Fruit fly (Drosophila melanogaster) whole organism, embryonic: ENCODE data around the gene nompC.
A peak's percentile ranks its signal among the peaks of the same experiment; 100 is the strongest.

Source experiments
- Abd-B ChIP-seq: fragments of 200-800 bp; sonication (Bioruptor generic); optimal IDR thresholded peaks from 2 replicates; lab custom pipeline; 2018; ENCODE audit warnings: missing biosample characterization, mild to moderate bottlenecking, missing genetic modification characterization, moderate library complexity
- Ada2b ChIP-seq: fragments of 200-800 bp; sonication (Bioruptor generic); IDR thresholded peaks from 2 replicates; pipeline ENCODE4 v1.3.6; 2022; ENCODE audit warnings: missing biosample characterization, missing genetic modification characterization
- Atf6 ChIP-seq: fragments of 200-800 bp; sonication (Bioruptor generic); IDR thresholded peaks from 2 replicates; pipeline ENCODE4 v1.3.6; 2022; ENCODE audit warnings: missing biosample characterization, missing genetic modification characterization
- BtbVII ChIP-seq: fragments of 200-800 bp; sonication (Bioruptor generic); optimal IDR thresholded peaks from 3 replicates; lab custom pipeline; 2017; ENCODE audit warnings: missing biosample characterization, mild to moderate bottlenecking, missing genetic modification characterization
- CG1024 ChIP-seq: fragments of 200-800 bp; sonication (Bioruptor generic); IDR thresholded peaks from 2 replicates; pipeline ENCODE4 v1.3.6; 2022; ENCODE audit warnings: missing biosample characterization, missing genetic modification characterization
- CG10321 ChIP-seq: fragments of 200-800 bp; sonication (Bioruptor generic); IDR thresholded peaks from 2 replicates; pipeline ENCODE4 v1.3.6; 2022; ENCODE audit warnings: missing biosample characterization, missing genetic modification characterization
- CG12769 ChIP-seq: fragments of 200-800 bp; sonication (Bioruptor generic); optimal IDR thresholded peaks from 2 replicates; lab custom pipeline; 2019; ENCODE audit warnings: missing biosample characterization, mild to moderate bottlenecking, missing genetic modification characterization, moderate library complexity
- CG13624 ChIP-seq: fragments of 200-800 bp; sonication (Bioruptor generic); optimal IDR thresholded peaks from 2 replicates; lab custom pipeline; 2016; ENCODE audit warnings: missing biosample characterization, missing genetic modification characterization
- CG15269 ChIP-seq: fragments of 200-800 bp; sonication (Bioruptor generic); optimal IDR thresholded peaks from 2 replicates; lab custom pipeline; 2018; ENCODE audit warnings: missing biosample characterization, mild to moderate bottlenecking, missing genetic modification characterization, moderate library complexity
- CG17802 ChIP-seq: fragments of 200-800 bp; sonication (Bioruptor generic); optimal IDR thresholded peaks from 2 replicates; lab custom pipeline; 2018; ENCODE audit warnings: missing biosample characterization, mild to moderate bottlenecking, missing genetic modification characterization, moderate library complexity
- CG4707 ChIP-seq: fragments of 200-800 bp; sonication (Bioruptor generic); optimal IDR thresholded peaks from 2 replicates; lab custom pipeline; 2018; ENCODE audit warnings: missing biosample characterization, mild to moderate bottlenecking, missing genetic modification characterization, moderate library complexity
- CG4854 ChIP-seq: fragments of 200-800 bp; sonication (Bioruptor generic); optimal IDR thresholded peaks from 2 replicates; lab custom pipeline; 2016; ENCODE audit warnings: missing biosample characterization, missing genetic modification characterization, inconsistent platforms
- CG6683 ChIP-seq: fragments of 200-800 bp; sonication (Bioruptor generic); optimal IDR thresholded peaks from 2 replicates; lab custom pipeline; 2017; ENCODE audit warnings: missing biosample characterization, mild to moderate bottlenecking, missing genetic modification characterization, missing genetic modification reagents
- CG7786 ChIP-seq: fragments of 200-800 bp; sonication (Bioruptor generic); optimal IDR thresholded peaks from 2 replicates; lab custom pipeline; 2016; ENCODE audit warnings: missing biosample characterization, missing genetic modification characterization
- CG8089 ChIP-seq: fragments of 200-800 bp; sonication (Bioruptor generic); optimal IDR thresholded peaks from 3 replicates; lab custom pipeline; 2016; ENCODE audit warnings: missing biosample characterization, missing genetic modification characterization
- CG8290 ChIP-seq, 3 experiments: fragments of 200-800 bp; sonication (Bioruptor generic); optimal IDR thresholded peaks; 2 replicates each; lab custom pipeline; 2016 to 2019; ENCODE audit warnings: missing biosample characterization in 3 of 3, missing genetic modification characterization in 3 of 3, mild to moderate bottlenecking in 2 of 3, moderate library complexity in 1 of 3
- CG8359 ChIP-seq: fragments of 200-800 bp; sonication (Bioruptor generic); optimal IDR thresholded peaks from 2 replicates; lab custom pipeline; 2017; ENCODE audit warnings: missing biosample characterization, mild to moderate bottlenecking, missing genetic modification characterization, borderline replicate concordance
- CG9727 ChIP-seq: fragments of 200-800 bp; sonication (Bioruptor generic); optimal IDR thresholded peaks from 3 replicates; lab custom pipeline; 2017; ENCODE audit warnings: missing biosample characterization, mild to moderate bottlenecking, missing genetic modification characterization
- CTCF ChIP-seq: fragments of 200-800 bp; sonication (Bioruptor generic); optimal IDR thresholded peaks from 2 replicates; lab custom pipeline; 2017; ENCODE audit warnings: missing biosample characterization, mild to moderate bottlenecking, missing genetic modification characterization, moderate library complexity
- Dll ChIP-seq: fragments of 200-800 bp; sonication (Bioruptor generic); IDR thresholded peaks from 4 replicates; pipeline ENCODE4 v1.3.6; 2022; ENCODE audit warnings: missing biosample characterization, missing genetic modification characterization; ENCODE audit not compliant: partially characterized antibody
- Eip74EF ChIP-seq, 2 experiments: fragments of 200-800 bp in 1 of 2; fragments of >200 bp in 1 of 2; sonication (Bioruptor generic) in 1 of 2; optimal IDR thresholded peaks; 2 replicates each; lab custom pipeline; 2017 to 2019; ENCODE audit warnings: missing biosample characterization in 2 of 2, missing genetic modification characterization in 2 of 2, mild to moderate bottlenecking in 1 of 2, moderate library complexity in 1 of 2
- GATAe ChIP-seq: fragments of 200-800 bp; sonication (Bioruptor generic); conservative IDR thresholded peaks from 2 replicates; pipeline ENCODE4 v1.3.6; 2022; ENCODE audit warnings: missing biosample characterization, missing genetic modification characterization
- Jarid2 ChIP-seq: fragments of 200-800 bp; sonication (Bioruptor generic); optimal IDR thresholded peaks from 3 replicates; lab custom pipeline; 2017; ENCODE audit warnings: mild to moderate bottlenecking, missing biosample characterization, missing genetic modification reagents, missing genetic modification characterization
- Ptx1 ChIP-seq: fragments of 200-800 bp; sonication (Bioruptor generic); IDR thresholded peaks from 2 replicates; pipeline ENCODE4 v1.3.6; 2022; ENCODE audit warnings: missing biosample characterization, missing genetic modification characterization
- Side ChIP-seq: fragments of 200-800 bp; sonication (Bioruptor generic); optimal IDR thresholded peaks from 2 replicates; lab custom pipeline; 2016; ENCODE audit warnings: missing biosample characterization, missing genetic modification characterization
- ac ChIP-seq: fragments of 200-800 bp; sonication (Bioruptor generic); optimal IDR thresholded peaks from 3 replicates; lab custom pipeline; 2017; ENCODE audit warnings: missing biosample characterization, mild to moderate bottlenecking, missing genetic modification characterization
- bbx ChIP-seq: fragments of 200-800 bp; sonication (Bioruptor generic); IDR thresholded peaks from 2 replicates; pipeline ENCODE4 v1.3.6; 2022; ENCODE audit warnings: missing biosample characterization, missing genetic modification characterization; ENCODE audit not compliant: partially characterized antibody
- cas ChIP-seq: fragments of 200-800 bp; sonication (Bioruptor generic); IDR thresholded peaks from 2 replicates; pipeline ENCODE4 v1.3.6; 2022; ENCODE audit warnings: missing biosample characterization, missing genetic modification characterization
- chn ChIP-seq: fragments of 200-800 bp; sonication (Bioruptor generic); optimal IDR thresholded peaks from 2 replicates; lab custom pipeline; 2016; ENCODE audit warnings: missing biosample characterization, missing genetic modification characterization
- ci ChIP-seq: fragments of 200-800 bp; sonication (Bioruptor generic); IDR thresholded peaks from 3 replicates; pipeline ENCODE4 v1.3.6; 2022; ENCODE audit warnings: missing biosample characterization, missing genetic modification characterization
- danr ChIP-seq: fragments of 200-800 bp; sonication (Bioruptor generic); IDR thresholded peaks from 2 replicates; pipeline ENCODE4 v1.3.6; 2022; ENCODE audit warnings: missing biosample characterization, missing genetic modification characterization
- dm ChIP-seq: fragments of 200-800 bp; sonication (Bioruptor generic); optimal IDR thresholded peaks from 3 replicates; lab custom pipeline; 2016; ENCODE audit warnings: missing biosample characterization, missing genetic modification characterization
- dmrt11E ChIP-seq: fragments of 200-800 bp; sonication (Bioruptor generic); optimal IDR thresholded peaks from 3 replicates; lab custom pipeline; 2018; ENCODE audit warnings: missing biosample characterization, mild to moderate bottlenecking, missing genetic modification characterization, moderate library complexity
- ham ChIP-seq: fragments of 200-800 bp; sonication (Bioruptor generic); IDR thresholded peaks from 2 replicates; pipeline ENCODE4 v1.3.6; 2022; ENCODE audit warnings: missing biosample characterization, missing genetic modification characterization
- ind ChIP-seq: fragments of 200-800 bp; sonication (Bioruptor generic); optimal IDR thresholded peaks from 3 replicates; lab custom pipeline; 2016; ENCODE audit warnings: missing biosample characterization, missing genetic modification characterization
- knrl ChIP-seq: fragments of 200-800 bp; sonication (Bioruptor generic); IDR thresholded peaks from 3 replicates; pipeline ENCODE4 v1.3.6; 2022; ENCODE audit warnings: missing biosample characterization, missing genetic modification characterization; ENCODE audit not compliant: partially characterized antibody
- lab ChIP-seq: fragments of 200-800 bp; sonication (Bioruptor generic); optimal IDR thresholded peaks from 3 replicates; lab custom pipeline; 2017; ENCODE audit warnings: missing biosample characterization, missing genetic modification characterization, mild to moderate bottlenecking, moderate library complexity, missing genetic modification reagents
- lmd ChIP-seq: fragments of 200-800 bp; sonication (Bioruptor generic); IDR thresholded peaks from 2 replicates; pipeline ENCODE4 v1.3.6; 2022; ENCODE audit warnings: missing biosample characterization, missing genetic modification characterization
- peb ChIP-seq: fragments of 200-800 bp; sonication (Bioruptor generic); IDR thresholded peaks from 2 replicates; pipeline ENCODE4 v1.3.6; 2022; ENCODE audit warnings: missing biosample characterization, missing genetic modification characterization
- pita ChIP-seq: fragments of 200-800 bp; sonication (Bioruptor generic); optimal IDR thresholded peaks from 2 replicates; lab custom pipeline; 2017; ENCODE audit warnings: missing biosample characterization, mild to moderate bottlenecking, missing genetic modification characterization
- pnt ChIP-seq: fragments of 200-800 bp; sonication (Bioruptor generic); optimal IDR thresholded peaks from 3 replicates; lab custom pipeline; 2016; ENCODE audit warnings: missing biosample characterization, missing genetic modification characterization
- ranshi ChIP-seq: fragments of 200-800 bp; sonication (Bioruptor generic); IDR thresholded peaks from 2 replicates; pipeline ENCODE4 v1.3.6; 2022; ENCODE audit warnings: missing biosample characterization, missing genetic modification characterization
- rib ChIP-seq: fragments of 200-800 bp; sonication (Bioruptor generic); IDR thresholded peaks from 2 replicates; pipeline ENCODE4 v1.3.6; 2022; ENCODE audit warnings: missing biosample characterization, missing genetic modification characterization
- salm ChIP-seq: fragments of 200-800 bp; sonication (Bioruptor generic); optimal IDR thresholded peaks from 2 replicates; lab custom pipeline; 2018; ENCODE audit warnings: missing biosample characterization, mild to moderate bottlenecking, missing genetic modification characterization
- sens-2 ChIP-seq: fragments of 200-800 bp; sonication (Bioruptor generic); IDR thresholded peaks from 2 replicates; pipeline ENCODE4 v1.3.6; 2022; ENCODE audit warnings: missing biosample characterization, missing genetic modification characterization
- sob ChIP-seq: fragments of 200-800 bp; sonication (Bioruptor generic); IDR thresholded peaks from 2 replicates; pipeline ENCODE4 v1.3.6; 2022; ENCODE audit warnings: missing biosample characterization, missing genetic modification characterization
- sug ChIP-seq: fragments of 200-800 bp; optimal IDR thresholded peaks from 2 replicates; lab custom pipeline; 2019; ENCODE audit warnings: missing biosample characterization, mild to moderate bottlenecking, missing genetic modification characterization, moderate library complexity
- tin ChIP-seq: fragments of 200-800 bp; sonication (Bioruptor generic); optimal IDR thresholded peaks from 3 replicates; lab custom pipeline; 2016; ENCODE audit warnings: missing biosample characterization, missing genetic modification characterization
- zf30C ChIP-seq: fragments of 200-800 bp; sonication (Bioruptor generic); optimal IDR thresholded peaks from 3 replicates; lab custom pipeline; 2018; ENCODE audit warnings: missing biosample characterization, mild to moderate bottlenecking, missing genetic modification characterization

Gene nompC

DNA sequence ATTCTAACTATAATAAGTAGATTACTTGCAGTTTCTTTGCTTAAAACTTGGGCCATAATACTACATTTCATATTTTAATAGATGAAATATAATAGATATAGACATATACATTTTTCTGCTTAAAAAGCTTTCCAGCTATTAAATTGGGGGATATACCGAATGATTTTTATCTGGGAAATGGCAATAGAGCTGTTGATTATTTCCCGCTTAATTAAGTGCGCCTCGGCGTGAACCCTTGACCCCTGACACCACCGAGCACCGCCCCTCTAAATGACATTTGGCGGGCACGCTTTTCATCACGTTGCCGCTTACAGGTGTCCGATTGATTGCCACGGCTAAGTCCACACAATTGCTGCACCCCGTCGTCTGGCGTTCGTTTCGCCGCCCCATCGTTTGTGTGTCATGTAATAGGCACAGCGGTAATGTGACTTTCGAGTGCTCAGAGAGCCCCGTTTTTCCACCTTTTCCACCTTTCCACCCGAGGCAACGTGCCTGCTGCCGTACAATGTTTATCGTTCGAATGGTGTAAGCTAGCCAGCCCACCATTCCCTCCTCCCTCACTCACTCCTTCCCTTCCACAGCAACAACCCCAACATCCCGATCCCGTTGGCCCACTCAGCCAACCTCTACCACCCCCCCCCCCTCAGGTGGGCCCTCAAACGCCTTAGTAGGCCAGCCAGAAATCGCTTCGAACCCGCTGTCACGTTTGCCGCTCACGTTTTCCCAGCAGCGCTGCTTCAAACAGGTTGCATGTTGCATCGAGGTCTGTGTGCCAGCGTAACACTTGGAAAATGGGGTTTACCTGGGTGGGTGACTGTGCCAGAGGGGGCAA is 45.0 kb upstream of the nompC start (continued):
- TF ChIP-seq tin (GFP tag; lab: Kevin White, UChicago) (no peak), CG17802 (no peak), Side (GFP tag; lab: Kevin White, UChicago) (no peak), ind (GFP tag; lab: Kevin White, UChicago) (no peak), Atf6 (GFP tag; lab: Robert Waterston, UW) (no peak), pnt (GFP tag; lab: Kevin White, UChicago) (no peak), CG6683 (GFP tag; lab: Kevin White, UChicago) (no peak), dm (GFP tag; lab: Kevin White, UChicago) (peak; percentile 35), CG8089 (no peak), CG9727 (GFP tag; lab: Kevin White, UChicago) (no peak), BtbVII (GFP tag; lab: Kevin White, UChicago) (no peak), cas (GFP tag; lab: Robert Waterston, UW) (no peak), CG10321 (GFP tag; lab: Robert Waterston, UW) (no peak), CG15269 (tag; lab: Kevin White, UChicago) (no peak), pita (GFP tag; lab: Kevin White, UChicago) (no peak), ac (GFP tag; lab: Kevin White, UChicago) (no peak), ham (GFP tag; lab: Robert Waterston, UW) (no peak), peb (GFP tag; lab: Robert Waterston, UW) (no peak), CG12769 (tag; lab: Kevin White, UChicago) (peak; percentile 90), CG4707 (GFP tag; lab: Kevin White, UChicago) (no peak), sob (0 out of 2 replicates have a peak, but pooled peaks have one; percentile 11), sug (tag; lab: Kevin White, UChicago) (peak; percentile 17), ci (GFP tag; lab: Robert Waterston, UW) (peak; percentile 4; the same call in 1 of the 3 replicates), zf30C (GFP tag; lab: Kevin White, UChicago) (no peak), lab (peak; percentile 42), CG1024 (GFP tag; lab: Robert Waterston, UW) (no peak), GATAe (GFP tag; lab: Robert Waterston, UW) (no peak), chn (peak; percentile 24), Ada2b (no peak), knrl (GFP tag; lab: Robert Waterston, UW) (no peak), rib (GFP tag; lab: Robert Waterston, UW) (peak; percentile 53; the same call in 1 of the 2 replicates), salm (tag; lab: Kevin White, UChicago) (no peak), bbx (GFP tag; lab: Robert Waterston, UW) (no peak; the same call in 1 of the 2 replicates), dmrt11E (tag; lab: Kevin White, UChicago) (no peak), CTCF (peak; percentile 70), CG7786 (GFP tag; lab: Kevin White, UChicago) (no peak), Jarid2 (no peak), Abd-B (GFP tag; lab: Kevin White, UChicago) (no peak), Dll (GFP tag; lab: Robert Waterston, UW) (no peak), CG8290 (GFP tag; optimal IDR thresholded peaks at IDR 0.05; lab: Kevin White, UChicago) (peak; percentile 81), CG8290 (tag; optimal IDR thresholded peaks at IDR 0.05; lab: Kevin White, UChicago) (peak in 1 of 2 experiments; percentile 14), sens-2 (GFP tag; lab: Robert Waterston, UW) (no peak), CG4854 (GFP tag; lab: Kevin White, UChicago) (no peak), ranshi (GFP tag; lab: Robert Waterston, UW) (no peak), danr (GFP tag; lab: Robert Waterston, UW) (no peak), Ptx1 (GFP tag; lab: Robert Waterston, UW) (no peak), CG8359 (GFP tag; lab: Kevin White, UChicago) (no peak), lmd (no peak), Eip74EF (GFP tag; optimal IDR thresholded peaks at IDR 0.05; lab: Kevin White, UChicago) (no peak), CG13624 (no peak)
